Fruit fly (Drosophila melanogaster): ENCODE measurements around the gene Hmgcr.

The Hmgcr gene

DNA sequence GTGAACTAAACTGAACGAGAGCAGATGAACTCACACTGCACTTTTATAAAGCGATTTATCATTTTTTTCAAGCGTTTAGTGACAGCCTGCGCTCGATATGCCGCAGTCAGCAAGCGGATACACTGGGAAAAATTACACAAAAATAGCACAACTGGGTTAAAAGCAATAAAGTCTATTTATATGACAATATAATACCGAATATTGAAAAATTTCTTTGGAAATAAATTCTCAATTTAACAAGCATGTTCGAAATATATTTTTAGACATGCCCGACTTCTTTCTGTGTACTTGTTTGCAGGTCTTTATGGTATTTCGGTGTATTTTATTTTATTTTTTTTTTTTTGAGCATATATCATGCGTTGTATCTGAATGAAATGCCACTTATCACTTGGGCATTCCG lies 19.2 kb upstream of the Hmgcr start (continued):
- no peak for TF ChIP-seq dan (GFP tag; IDR thresholded peaks at IDR 0.05)
- peak; percentile 47 for TF ChIP-seq CG17829 (tag; optimal IDR thresholded peaks at IDR 0.05)
- TF ChIP-seq CG3995 (GFP tag; optimal IDR thresholded peaks at IDR 0.05), result no peak
- TF ChIP-seq Aef1 (GFP tag; IDR thresholded peaks at IDR 0.05), result 0 out of 3 replicates have a peak, but pooled peaks have one; percentile 19
- TF ChIP-seq sqz (GFP tag; optimal IDR thresholded peaks at IDR 0.05), result peak; percentile 41
- TF ChIP-seq CG4854 (GFP tag; optimal IDR thresholded peaks at IDR 0.05), result no peak
- TF ChIP-seq Trl (optimal IDR thresholded peaks at IDR 0.05), result no peak
- TF ChIP-seq Trl (GFP tag; optimal IDR thresholded peaks at IDR 0.05), result peak; percentile 49
- no peak for TF ChIP-seq CG11398 (GFP tag; optimal IDR thresholded peaks at IDR 0.05)
- TF ChIP-seq Atf3 (GFP tag; optimal IDR thresholded peaks at IDR 0.05), result peak; percentile 41
- TF ChIP-seq usp (GFP tag; optimal IDR thresholded peaks at IDR 0.05), result no peak
- TF ChIP-seq Dfd (GFP tag; optimal IDR thresholded peaks at IDR 0.05), result no peak
- no peak for TF ChIP-seq da (GFP tag; optimal IDR thresholded peaks at IDR 0.05)
- TF ChIP-seq ci (GFP tag; IDR thresholded peaks at IDR 0.05), result peak; percentile 86
- peak; percentile 50 for TF ChIP-seq Bteb2 (GFP tag; optimal IDR thresholded peaks at IDR 0.05)
- 0 out of 2 replicates have a peak, but pooled peaks have one; percentile 6 for TF ChIP-seq CG4404 (GFP tag; IDR thresholded peaks at IDR 0.05)
- TF ChIP-seq nmo (GFP tag; optimal IDR thresholded peaks at IDR 0.05), result peak; percentile 78
- no peak for TF ChIP-seq psq (GFP tag; optimal IDR thresholded peaks at IDR 0.05)
- TF ChIP-seq CG6813 (GFP tag; optimal IDR thresholded peaks at IDR 0.05), result peak; percentile 16
- TF ChIP-seq sc (optimal IDR thresholded peaks at IDR 0.05), result no peak
- TF ChIP-seq sc (GFP tag; optimal IDR thresholded peaks at IDR 0.05), result peak; percentile 56
- TF ChIP-seq eyg (GFP tag; optimal IDR thresholded peaks at IDR 0.05), result peak; percentile 28
- TF ChIP-seq vvl (GFP tag; IDR thresholded peaks at IDR 0.05), result peak; percentile 74
- 0 out of 3 replicates have a peak, but pooled peaks have one; percentile 46 for TF ChIP-seq ase (GFP tag; IDR thresholded peaks at IDR 0.05)
- TF ChIP-seq CG42726 (GFP tag; IDR thresholded peaks at IDR 0.05; ENCODE audit: partially characterized antibody), result no peak
- peak; percentile 57 for TF ChIP-seq Lim3 (GFP tag; IDR thresholded peaks at IDR 0.05)
- peak; percentile 9 for TF ChIP-seq HLH54F (GFP tag; optimal IDR thresholded peaks at IDR 0.05)
- peak; percentile 64 for TF ChIP-seq CG1602 (GFP tag; optimal IDR thresholded peaks at IDR 0.05)
- TF ChIP-seq br (optimal IDR thresholded peaks at IDR 0.05), result no peak
- peak; percentile 22 for TF ChIP-seq Hmx (GFP tag; optimal IDR thresholded peaks at IDR 0.05)
- no peak for TF ChIP-seq Opbp (GFP tag; IDR thresholded peaks at IDR 0.05; ENCODE audit: partially characterized antibody)
- TF ChIP-seq Nf-YC (tag; optimal IDR thresholded peaks at IDR 0.05), result no peak
- TF ChIP-seq az2 (GFP tag; optimal IDR thresholded peaks at IDR 0.05), result peak; percentile 78
- no peak for TF ChIP-seq yki (optimal IDR thresholded peaks at IDR 0.05)
- no peak for TF ChIP-seq crp (GFP tag; optimal IDR thresholded peaks at IDR 0.05)
- peak; percentile 59; the same call in 1 of the 3 replicates for TF ChIP-seq dysf (GFP tag; IDR thresholded peaks at IDR 0.05)
- TF ChIP-seq trem (tag; optimal IDR thresholded peaks at IDR 0.05), result peak; percentile 25
- TF ChIP-seq CG34422 (GFP tag; IDR thresholded peaks at IDR 0.05), result peak; percentile 60
- TF ChIP-seq CTCF (GFP tag; optimal IDR thresholded peaks at IDR 0.05), result peak; percentile 9
- TF ChIP-seq prd (optimal IDR thresholded peaks at IDR 0.05), result no peak
- peak; percentile 77 for TF ChIP-seq prd (GFP tag; IDR thresholded peaks at IDR 0.05)
- peak; percentile 34 for TF ChIP-seq CG18599 (GFP tag; optimal IDR thresholded peaks at IDR 0.05)
- no peak for TF ChIP-seq ash1 (GFP tag; optimal IDR thresholded peaks at IDR 0.05)
- TF ChIP-seq fru (optimal IDR thresholded peaks at IDR 0.05), result no peak
- TF ChIP-seq CG14014 (GFP tag; IDR thresholded peaks at IDR 0.05), result peak; percentile 63
- TF ChIP-seq Antp (GFP tag; optimal IDR thresholded peaks at IDR 0.05), result peak; percentile 46
- TF ChIP-seq CG13894 (tag; optimal IDR thresholded peaks at IDR 0.05), result no peak
- no peak for TF ChIP-seq Doc3 (GFP tag; IDR thresholded peaks at IDR 0.05; ENCODE audit: partially characterized antibody)
- no peak for TF ChIP-seq CG5180 (GFP tag; optimal IDR thresholded peaks at IDR 0.05)
- no peak for TF ChIP-seq CrebB (tag; optimal IDR thresholded peaks at IDR 0.05)
- no peak for TF ChIP-seq hb (GFP tag; IDR thresholded peaks at IDR 0.05; ENCODE audit: partially characterized antibody)
- no peak for TF ChIP-seq ato (GFP tag; IDR thresholded peaks at IDR 0.05; ENCODE audit: partially characterized antibody)
- peak; percentile 36; the same call in 1 of the 2 replicates for TF ChIP-seq Nf-YA (GFP tag; IDR thresholded peaks at IDR 0.05)
- 0 out of 2 replicates have a peak, but pooled peaks have one; percentile 48 for TF ChIP-seq seq (GFP tag; IDR thresholded peaks at IDR 0.05)
